Worm (Caenorhabditis elegans) whole organism, L4 larva: ENCODE results near the gene nep-6.

ENCODE experiments used
- F10B5.3 ChIP-seq: sonication (generic microtip); optimal IDR thresholded peaks from 2 replicates; lab custom pipeline; 2016; ENCODE audit warnings: mild to moderate bottlenecking, missing genetic modification characterization, missing compliant biosample characterization
- F26F4.8 ChIP-seq: fragments of 200-800 bp; sonication (Bioruptor generic); conservative IDR thresholded peaks from 2 replicates; pipeline ENCODE4 v1.3.6; 2022; ENCODE audit warnings: missing genetic modification characterization, missing compliant biosample characterization
- T20F7.1 ChIP-seq: fragments of 200-800 bp; sonication (Bioruptor generic); optimal IDR thresholded peaks from 2 replicates; lab custom pipeline; 2018; ENCODE audit warnings: mild to moderate bottlenecking, missing genetic modification characterization, missing compliant biosample characterization
- Y48G9A.11 ChIP-seq: fragments of 200-800 bp; sonication (Bioruptor generic); IDR thresholded peaks from 2 replicates; pipeline ENCODE4 v1.3.6; 2022; ENCODE audit warnings: missing genetic modification reagents, missing genetic modification characterization, missing compliant biosample characterization
- ZK546.5 ChIP-seq, 2 experiments: sonication (generic microtip); optimal IDR thresholded peaks; 2 replicates each; lab custom pipeline; 2017; ENCODE audit warnings: missing biosample characterization in 2 of 2, missing genetic modification characterization in 2 of 2
- aly-2 ChIP-seq: sonication (generic microtip); optimal IDR thresholded peaks from 2 replicates; lab custom pipeline; 2018; ENCODE audit warnings: missing biosample characterization, missing genetic modification characterization
- ama-1 ChIP-seq: fragments of 150-350 bp; optimal IDR thresholded peaks from 2 replicates; lab custom pipeline; 2014; ENCODE audit warnings: inconsistent platforms, mixed read lengths
- arid-1 ChIP-seq: fragments of 200-800 bp; sonication (Bioruptor generic); conservative IDR thresholded peaks from 2 replicates; pipeline ENCODE4 v1.3.6; 2022; ENCODE audit warnings: missing genetic modification reagents, missing genetic modification characterization, missing compliant biosample characterization
- ceh-28 ChIP-seq: fragments of 150-350 bp; optimal IDR thresholded peaks from 2 replicates; lab custom pipeline; 2014; ENCODE audit warnings: missing biosample characterization, missing genetic modification reagents, missing genetic modification characterization
- ceh-44 ChIP-seq: fragments of 200-800 bp; sonication (Bioruptor generic); IDR thresholded peaks from 2 replicates; pipeline ENCODE4 v1.3.6; 2022; ENCODE audit warnings: missing genetic modification reagents, missing genetic modification characterization, missing compliant biosample characterization
- ctbp-1 ChIP-seq: fragments of 200-800 bp; sonication (Bioruptor generic); IDR thresholded peaks from 2 replicates; pipeline ENCODE4 v1.3.6; 2022; ENCODE audit warnings: missing genetic modification reagents, missing genetic modification characterization, missing compliant biosample characterization
- dmd-8 ChIP-seq: fragments of 200-800 bp; sonication (Bioruptor generic); IDR thresholded peaks from 2 replicates; pipeline ENCODE4 v1.3.6; 2022; ENCODE audit warnings: missing genetic modification characterization, missing compliant biosample characterization
- dmd-9 ChIP-seq: fragments of 200-800 bp; sonication (Bioruptor generic); IDR thresholded peaks from 2 replicates; pipeline ENCODE4 v1.3.6; 2022; ENCODE audit warnings: missing genetic modification reagents, missing genetic modification characterization, missing compliant biosample characterization
- gei-8 ChIP-seq: fragments of 200-800 bp; sonication (Bioruptor generic); optimal IDR thresholded peaks from 2 replicates; lab custom pipeline; 2018; ENCODE audit warnings: mild to moderate bottlenecking, missing genetic modification characterization, missing compliant biosample characterization
- hif-1 ChIP-seq, 2 experiments: sonication (generic microtip); optimal IDR thresholded peaks; 2 replicates each; lab custom pipeline; 2016 to 2017; ENCODE audit warnings: missing compliant biosample characterization in 2 of 2, missing genetic modification characterization in 2 of 2, missing genetic modification reagents in 2 of 2, missing genotype in 2 of 2, mild to moderate bottlenecking in 1 of 2
- hlh-11 ChIP-seq: fragments of 200-800 bp; sonication (Bioruptor generic); optimal IDR thresholded peaks from 2 replicates; lab custom pipeline; 2018; ENCODE audit warnings: mild to moderate bottlenecking, missing genetic modification characterization, missing compliant biosample characterization
- hlh-30 ChIP-seq: sonication (generic microtip); optimal IDR thresholded peaks from 2 replicates; lab custom pipeline; 2017; ENCODE audit warnings: antibody characterized with exemption, mild to moderate bottlenecking, missing genetic modification characterization, missing compliant biosample characterization; ENCODE audit not compliant: insufficient read depth
- jun-1 ChIP-seq: fragments of 150-350 bp; optimal IDR thresholded peaks from 2 replicates; lab custom pipeline; 2014; ENCODE audit warnings: missing biosample characterization, missing genetic modification reagents, missing genetic modification characterization
- lin-15B ChIP-seq: fragments of 150-350 bp; sonication (generic microtip); optimal IDR thresholded peaks from 3 replicates; lab custom pipeline; 2014; ENCODE audit warnings: missing biosample characterization, missing genetic modification characterization
- lin-29 ChIP-seq: fragments of 200-800 bp; sonication (Bioruptor generic); IDR thresholded peaks from 2 replicates; pipeline ENCODE4 v1.3.6; 2022; ENCODE audit warnings: missing genetic modification reagents, missing genetic modification characterization, missing compliant biosample characterization
- lir-3 ChIP-seq: sonication (generic microtip); optimal IDR thresholded peaks from 2 replicates; lab custom pipeline; 2016; ENCODE audit warnings: mild to moderate bottlenecking, missing genetic modification characterization, missing compliant biosample characterization
- lsy-2 ChIP-seq, 2 experiments: fragments of 150-350 bp in 1 of 2; sonication (generic microtip) in 1 of 2; optimal IDR thresholded peaks; 2 replicates each; lab custom pipeline; 2014 to 2017; ENCODE audit warnings: missing biosample characterization in 2 of 2, missing genetic modification characterization in 2 of 2
- mdl-1 ChIP-seq, 2 experiments: fragments of 150-350 bp in 1 of 2; sonication (generic microtip) in 1 of 2; optimal IDR thresholded peaks; 2 replicates each; lab custom pipeline; 2014 to 2017; ENCODE audit warnings: missing biosample characterization in 2 of 2, missing genetic modification characterization in 2 of 2
- mdt-29 ChIP-seq: fragments of 200-800 bp; sonication (Bioruptor generic); IDR thresholded peaks from 2 replicates; pipeline ENCODE4 v1.3.6; 2022; ENCODE audit warnings: missing genetic modification reagents, missing genetic modification characterization, missing compliant biosample characterization
- mep-1 ChIP-seq: fragments of 150-350 bp; sonication (generic microtip); optimal IDR thresholded peaks from 3 replicates; lab custom pipeline; 2014; ENCODE audit warnings: missing biosample characterization, missing genetic modification characterization
- nhr-11 ChIP-seq: fragments of 150-350 bp; optimal IDR thresholded peaks from 2 replicates; lab custom pipeline; 2014; ENCODE audit warnings: missing biosample characterization, missing genetic modification characterization
- nhr-111 ChIP-seq: fragments of 200-800 bp; sonication (Bioruptor generic); optimal IDR thresholded peaks from 2 replicates; lab custom pipeline; 2018; ENCODE audit warnings: mild to moderate bottlenecking, missing genetic modification characterization, missing compliant biosample characterization
- nhr-28 ChIP-seq: fragments of 150-350 bp; optimal IDR thresholded peaks from 2 replicates; lab custom pipeline; 2014; ENCODE audit warnings: missing biosample characterization, missing genetic modification characterization
- nhr-41 ChIP-seq: fragments of 200-800 bp; sonication (Bioruptor generic); IDR thresholded peaks from 2 replicates; pipeline ENCODE4 v1.3.6; 2022; ENCODE audit warnings: missing genetic modification reagents, missing genetic modification characterization, missing compliant biosample characterization
- nhr-48 ChIP-seq: sonication (generic microtip); optimal IDR thresholded peaks from 2 replicates; lab custom pipeline; 2016; ENCODE audit warnings: mild to moderate bottlenecking, missing genetic modification characterization, missing compliant biosample characterization
- snpc-1.2 ChIP-seq: fragments of 200-800 bp; sonication (Bioruptor generic); IDR thresholded peaks from 2 replicates; pipeline ENCODE4 v1.3.6; 2022; ENCODE audit warnings: missing genetic modification reagents, missing genetic modification characterization, missing compliant biosample characterization
- unc-130 ChIP-seq: sonication (generic microtip); optimal IDR thresholded peaks from 2 replicates; lab custom pipeline; 2016; ENCODE audit warnings: missing genetic modification reagents, missing genetic modification characterization, missing compliant biosample characterization
- zfp-3 ChIP-seq: fragments of 200-800 bp; sonication (Bioruptor generic); conservative IDR thresholded peaks from 2 replicates; pipeline ENCODE4 v1.3.6; 2022; ENCODE audit warnings: missing genetic modification reagents, missing genetic modification characterization, missing compliant biosample characterization
- ztf-11 ChIP-seq: fragments of 150-350 bp; optimal IDR thresholded peaks from 2 replicates; lab custom pipeline; 2014; ENCODE audit warnings: missing biosample characterization, missing genetic modification characterization
- ztf-7 ChIP-seq: fragments of 150-350 bp; optimal IDR thresholded peaks from 2 replicates; lab custom pipeline; 2014; ENCODE audit warnings: missing biosample characterization, missing genetic modification characterization

Gene nep-6

DNA sequence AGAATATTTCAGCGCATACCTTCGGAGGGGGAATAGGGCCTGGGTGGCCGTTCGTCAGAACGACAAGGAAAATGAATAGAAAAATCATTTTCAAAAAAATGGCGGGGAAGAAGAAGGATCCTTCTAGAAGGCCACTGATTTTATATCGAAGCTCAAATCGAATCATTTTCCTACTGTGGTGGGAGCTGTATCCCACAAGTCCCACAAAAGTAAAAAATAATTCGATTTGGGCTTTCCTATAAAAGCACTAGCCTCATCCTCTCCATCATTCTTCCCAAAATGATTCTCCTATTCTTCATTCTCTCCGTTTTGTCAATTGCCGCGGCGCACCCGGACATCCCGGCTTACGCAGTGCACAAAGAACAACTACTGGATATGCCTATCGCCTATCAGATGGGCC lies 41.6 kb downstream of the nep-6 start, which contains the start of the genes C16C8.26 and C16C8.19:
Gene C16C8.26 (minus strand): TSS at position 101 of the 400 bp plus-strand sequence.
Gene C16C8.19 (plus strand): TSS at position 279 of the 400 bp plus-strand sequence.
- no peak for TF ChIP-seq jun-1
- no peak for TF ChIP-seq Y48G9A.11
- TF ChIP-seq, all 104 proteins: peak for 0

DNA sequence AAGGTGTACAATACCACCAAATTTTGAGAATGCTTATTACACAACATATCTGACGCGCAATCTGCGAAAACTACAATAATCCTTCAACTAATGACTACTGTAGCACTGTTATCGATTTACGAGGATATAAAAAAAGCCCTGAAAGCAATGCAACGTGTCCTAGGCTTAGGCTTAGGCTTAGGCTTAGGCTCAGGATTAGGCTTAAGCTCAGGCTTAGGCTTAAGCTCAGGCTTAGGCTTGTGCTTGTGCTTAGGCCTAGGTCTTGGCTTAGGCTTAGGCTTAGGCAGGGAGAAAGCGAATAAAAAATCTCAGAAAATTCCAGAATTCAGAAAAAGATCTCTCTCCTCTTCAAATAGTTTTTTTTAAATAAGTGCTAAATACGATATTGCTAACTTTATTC lies 42.6 kb downstream of the nep-6 start:
- TF ChIP-seq dmd-8 (GFP tag; lab: Robert Waterston, UW) (no peak), nhr-28 (tag; lab: Kevin White, UChicago) (no peak), nhr-111 (no peak), jun-1 (no peak), ZK546.5 (tag; optimal IDR thresholded peaks at IDR 0.05; lab: Kevin White, UChicago) (no peak), lin-15B (no peak)

DNA sequence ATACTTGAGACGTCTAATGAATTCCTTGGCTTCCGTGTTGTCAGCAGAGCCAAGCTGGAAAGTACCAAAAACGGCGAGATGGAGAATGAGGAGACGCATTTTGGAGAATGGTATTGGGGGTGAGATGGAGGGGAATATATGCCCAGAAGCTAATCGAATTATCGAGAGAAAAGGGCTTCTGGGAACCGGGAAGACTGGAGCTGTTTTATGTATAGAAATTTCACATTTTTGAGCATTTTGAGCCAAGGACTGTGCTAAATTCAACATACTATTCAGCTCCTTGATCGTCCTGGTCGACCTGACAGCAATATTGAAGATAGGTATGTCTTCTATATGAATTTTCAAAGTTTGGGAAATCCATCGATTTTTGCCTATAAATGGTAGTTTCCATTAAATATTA lies 43.4 kb downstream of the nep-6 start, which contains the start of gene C16C8.7:
Gene C16C8.7 (minus strand): TSS at position 101 of the 400 bp plus-strand sequence.
- TF ChIP-seq aly-2 = no peak
- TF ChIP-seq hlh-11 (tag; lab: Kevin White, UChicago) = no peak
- no peak for TF ChIP-seq hif-1 (tag; optimal IDR thresholded peaks at IDR 0.05; lab: Kevin White, UChicago)
- TF ChIP-seq dmd-9 = no peak
- no peak for TF ChIP-seq mdl-1 (tag; optimal IDR thresholded peaks at IDR 0.05; lab: Kevin White, UChicago)
- TF ChIP-seq gei-8 (GFP tag; lab: Kevin White, UChicago) = no peak
- no peak for TF ChIP-seq unc-130 (GFP tag; lab: Kevin White, UChicago)

DNA sequence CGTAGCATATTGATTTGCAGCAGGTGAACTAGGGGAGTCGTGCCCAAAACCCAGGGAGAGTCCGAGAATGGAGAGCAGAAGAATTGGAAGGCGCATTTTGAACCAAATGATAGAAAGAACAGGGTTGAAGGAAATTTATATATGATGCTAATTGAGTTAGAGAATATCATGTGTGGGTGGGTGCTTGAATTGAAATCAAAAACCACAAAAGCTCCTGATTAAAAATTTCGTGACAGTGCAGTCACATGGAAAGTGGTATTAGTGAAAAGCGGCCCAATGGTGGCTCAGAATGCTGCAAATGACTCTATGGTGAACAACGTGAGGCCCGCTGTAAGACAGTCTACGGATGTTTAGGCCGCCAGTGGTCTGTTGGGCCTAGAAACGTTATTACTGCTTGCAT lies 45.0 kb downstream of the nep-6 start, which contains the start of gene C16C8.8:
Gene C16C8.8 (minus strand): TSS at position 101 of the 400 bp plus-strand sequence.
- TF ChIP-seq jun-1 (no peak), T20F7.1 (GFP tag; lab: Kevin White, UChicago) (no peak), nhr-11 (no peak), lin-15B (no peak), mdt-29 (GFP tag; lab: Robert Waterston, UW) (no peak), lir-3 (tag; lab: Kevin White, UChicago) (no peak), nhr-111 (no peak), arid-1 (GFP tag; lab: Robert Waterston, UW) (no peak), nhr-48 (tag; lab: Kevin White, UChicago) (no peak), ztf-11 (tag; lab: Kevin White, UChicago) (no peak), zfp-3 (GFP tag; lab: Robert Waterston, UW) (no peak), unc-130 (GFP tag; lab: Kevin White, UChicago) (no peak), ceh-44 (GFP tag; lab: Robert Waterston, UW) (no peak), ztf-7 (no peak), dmd-9 (no peak), lin-29 (GFP tag; lab: Robert Waterston, UW) (no peak), snpc-1.2 (GFP tag; lab: Robert Waterston, UW) (no peak), F10B5.3 (no peak), hlh-30 (tag; lab: Kevin White, UChicago) (no peak)
- TF ChIP-seq, all 104 proteins: peak for 0

DNA sequence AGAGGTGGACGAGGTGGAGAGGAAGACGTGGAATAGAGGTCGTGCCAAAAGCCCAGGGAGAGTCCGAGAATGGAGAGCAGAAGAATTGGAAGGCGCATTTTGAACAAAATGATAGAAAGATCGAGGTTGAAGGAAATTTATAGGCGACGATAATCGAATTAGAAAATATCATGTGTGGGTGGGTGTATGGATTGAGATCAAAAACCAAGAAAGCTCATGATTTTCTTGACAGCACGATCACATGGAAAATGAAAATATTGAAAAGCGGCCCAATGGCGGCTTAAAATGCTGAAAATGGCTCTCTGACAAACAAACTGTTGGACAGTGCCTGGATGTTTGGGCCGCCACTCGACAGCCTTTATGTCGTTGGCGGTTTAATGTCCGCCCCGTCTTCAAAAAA lies 46.5 kb downstream of the nep-6 start, which contains the start of gene C16C8.9:
Gene C16C8.9 (minus strand): TSS at position 101 of the 400 bp plus-strand sequence.
- no peak for TF ChIP-seq ctbp-1 (GFP tag; lab: Robert Waterston, UW)
- TF ChIP-seq F26F4.8 = no peak
- TF ChIP-seq hlh-30 (tag; lab: Kevin White, UChicago) = no peak
- TF ChIP-seq jun-1 = no peak
- TF ChIP-seq ama-1 (lab: Kevin White, UChicago) = no peak
- no peak for TF ChIP-seq nhr-41 (GFP tag; lab: Robert Waterston, UW)
- no peak for TF ChIP-seq ceh-28 (tag; lab: Kevin White, UChicago)
- TF ChIP-seq dmd-8 (GFP tag; lab: Robert Waterston, UW) = no peak
- TF ChIP-seq lsy-2 (tag; optimal IDR thresholded peaks at IDR 0.05; lab: Kevin White, UChicago) = no peak
- TF ChIP-seq mep-1 (tag; lab: Kevin White, UChicago) = no peak
- no peak for TF ChIP-seq arid-1 (GFP tag; lab: Robert Waterston, UW)
- no peak for TF ChIP-seq hlh-11 (tag; lab: Kevin White, UChicago)
